Fruit fly (Drosophila melanogaster): ENCODE measurements around the gene CG10898.

The CG10898 gene

DNA sequence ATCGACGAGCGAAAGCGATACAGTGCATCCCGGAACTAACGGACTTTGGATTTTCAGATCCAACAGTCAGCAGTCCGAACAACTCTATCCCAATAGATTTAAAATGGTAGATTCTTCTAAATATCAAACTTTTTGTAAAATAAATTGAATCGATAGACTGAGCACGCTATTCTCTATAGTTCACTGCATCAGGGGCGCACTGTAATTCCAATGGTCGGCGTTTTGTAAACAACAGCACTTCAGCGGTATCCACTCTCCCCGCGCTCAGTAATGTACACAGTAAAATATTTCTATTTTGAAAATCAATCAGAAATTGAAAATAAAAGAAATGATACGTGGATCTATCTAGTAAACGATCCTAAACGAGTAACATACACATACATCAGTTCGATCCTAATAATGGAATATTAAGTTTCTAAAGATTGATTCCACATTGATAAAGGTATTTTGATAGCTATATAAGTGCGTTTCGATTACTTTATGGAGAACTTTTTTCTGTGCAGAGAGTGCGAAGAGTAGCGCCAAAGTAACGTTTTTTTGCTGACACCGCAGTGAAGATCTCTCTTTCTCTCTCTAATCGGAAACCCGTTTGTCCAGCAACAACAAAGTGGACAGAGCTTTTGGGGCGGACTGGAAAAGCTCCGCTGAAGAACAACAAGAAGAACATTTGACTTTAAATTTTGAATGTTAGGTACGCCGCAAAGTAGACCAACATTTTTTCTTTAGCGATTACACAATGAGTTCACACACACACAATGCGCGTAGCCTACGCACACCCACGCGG is 4.9 kb downstream of the CG10898 start (continued):
- peak; percentile 59 for TF ChIP-seq trh (GFP tag; optimal IDR thresholded peaks at IDR 0.05)
- TF ChIP-seq Eip74EF (GFP tag; optimal IDR thresholded peaks at IDR 0.05) = peak in 1 of 2 experiments; percentile 79
- TF ChIP-seq sisA (GFP tag; IDR thresholded peaks at IDR 0.05) = peak; percentile 94
- TF ChIP-seq abd-A (tag; optimal IDR thresholded peaks at IDR 0.05) = peak; percentile 61
- TF ChIP-seq CG1233 (GFP tag; optimal IDR thresholded peaks at IDR 0.05) = peak; percentile 87
- peak; percentile 66 for TF ChIP-seq Usf (GFP tag; optimal IDR thresholded peaks at IDR 0.05)
- TF ChIP-seq stwl (tag; optimal IDR thresholded peaks at IDR 0.05) = no peak
- peak; percentile 90 for TF ChIP-seq onecut (GFP tag; IDR thresholded peaks at IDR 0.05)
- peak; percentile 95 for TF ChIP-seq CG18599 (GFP tag; optimal IDR thresholded peaks at IDR 0.05)
- no peak for TF ChIP-seq mld (GFP tag; IDR thresholded peaks at IDR 0.05; ENCODE audit: partially characterized antibody)
- peak; percentile 78 for TF ChIP-seq gcm (GFP tag; optimal IDR thresholded peaks at IDR 0.05)
- peak; percentile 91 for TF ChIP-seq Hmr (GFP tag; optimal IDR thresholded peaks at IDR 0.05)
- peak; percentile 92 for TF ChIP-seq CG11456 (GFP tag; IDR thresholded peaks at IDR 0.05)
- no peak for TF ChIP-seq CG34224 (GFP tag; IDR thresholded peaks at IDR 0.05; ENCODE audit: partially characterized antibody)
- peak; percentile 80 for TF ChIP-seq CG10274 (GFP tag; optimal IDR thresholded peaks at IDR 0.05)
- TF ChIP-seq tup (GFP tag; optimal IDR thresholded peaks at IDR 0.05) = peak; percentile 78
- peak; percentile 91 for TF ChIP-seq pb (GFP tag; optimal IDR thresholded peaks at IDR 0.05)
- peak; percentile 71; the same call in 1 of the 2 replicates for TF ChIP-seq dati (GFP tag; IDR thresholded peaks at IDR 0.05)
- peak; percentile 74 for TF ChIP-seq Neu2 (GFP tag; optimal IDR thresholded peaks at IDR 0.05; ENCODE audit: borderline replicate concordance)
- peak; percentile 93 for TF ChIP-seq CG11247 (GFP tag; IDR thresholded peaks at IDR 0.05)
- peak; percentile 77 for TF ChIP-seq CG17612 (GFP tag; IDR thresholded peaks at IDR 0.05)
- TF ChIP-seq az2 (GFP tag; optimal IDR thresholded peaks at IDR 0.05) = peak; percentile 86
- TF ChIP-seq Sry-δ (GFP tag; optimal IDR thresholded peaks at IDR 0.05) = peak; percentile 66
- TF ChIP-seq sna (GFP tag; IDR thresholded peaks at IDR 0.05; ENCODE audit: partially characterized antibody) = no peak
- TF ChIP-seq sob (GFP tag; IDR thresholded peaks at IDR 0.05) = peak; percentile 95
- peak; percentile 36 for TF ChIP-seq da (GFP tag; optimal IDR thresholded peaks at IDR 0.05)
- peak; percentile 83 for TF ChIP-seq bab2 (GFP tag; optimal IDR thresholded peaks at IDR 0.05)
- no peak for TF ChIP-seq tna (GFP tag; IDR thresholded peaks at IDR 0.05; ENCODE audit: partially characterized antibody)
- peak; percentile 93 for TF ChIP-seq phol (tag; optimal IDR thresholded peaks at IDR 0.05)
- peak; percentile 92 for TF ChIP-seq CG11696 (GFP tag; IDR thresholded peaks at IDR 0.05)
- peak; percentile 85 for TF ChIP-seq org-1 (GFP tag; optimal IDR thresholded peaks at IDR 0.05)
- peak; percentile 54 for TF ChIP-seq Adf1 (GFP tag; IDR thresholded peaks at IDR 0.05)
- peak; percentile 85 for TF ChIP-seq CG6175 (GFP tag; IDR thresholded peaks at IDR 0.05)
- peak; percentile 86 for TF ChIP-seq en (GFP tag; optimal IDR thresholded peaks at IDR 0.05)
- TF ChIP-seq Dll (GFP tag; IDR thresholded peaks at IDR 0.05; ENCODE audit: partially characterized antibody) = no peak
- peak; percentile 77 for TF ChIP-seq run (tag; optimal IDR thresholded peaks at IDR 0.05)
- peak; percentile 84; the same call in 2 of the 3 replicates for TF ChIP-seq jigr1 (GFP tag; IDR thresholded peaks at IDR 0.05)
- peak; percentile 70 for TF ChIP-seq CG7928 (GFP tag; optimal IDR thresholded peaks at IDR 0.05)
- peak; percentile 81 for TF ChIP-seq NC2β (GFP tag; optimal IDR thresholded peaks at IDR 0.05)
- no peak for TF ChIP-seq inv (GFP tag; IDR thresholded peaks at IDR 0.05; ENCODE audit: partially characterized antibody)
- TF ChIP-seq fd3F (GFP tag; optimal IDR thresholded peaks at IDR 0.05) = peak; percentile 88
- peak; percentile 92 for TF ChIP-seq Hmx (GFP tag; optimal IDR thresholded peaks at IDR 0.05)
- TF ChIP-seq Nf-YB (GFP tag; optimal IDR thresholded peaks at IDR 0.05) = peak; percentile 64
- TF ChIP-seq Nf-YA (GFP tag; IDR thresholded peaks at IDR 0.05) = peak; percentile 88
- peak; percentile 92 for TF ChIP-seq Ada2b (GFP tag; IDR thresholded peaks at IDR 0.05)
- TF ChIP-seq esg (GFP tag; conservative IDR thresholded peaks at IDR 0.05) = peak; percentile 84
- TF ChIP-seq CG6689 (GFP tag; IDR thresholded peaks at IDR 0.05) = peak; percentile 93
- TF ChIP-seq lmd (GFP tag; IDR thresholded peaks at IDR 0.05) = peak; percentile 93

Data from whole organism, embryonic.